Worm (Caenorhabditis elegans) whole organism, L2 larva: ENCODE results near the gene srh-244.
"Not testable (repeated sequence)": the region's sequence is repeated elsewhere in the genome, so short reads cannot be mapped to it uniquely, and the experiment has no call there.

Experiments
- C34F6.9 ChIP-seq: fragments of 150-350 bp; optimal IDR thresholded peaks from 2 replicates; lab custom pipeline; 2014; ENCODE audit warnings: missing biosample characterization, missing genetic modification characterization
- F13H6.1 ChIP-seq: sonication (generic microtip); optimal IDR thresholded peaks from 2 replicates; lab custom pipeline; 2016; ENCODE audit warnings: missing genetic modification characterization, missing compliant biosample characterization
- Y55F3AM.14 ChIP-seq: fragments of 200-800 bp; sonication (Bioruptor generic); optimal IDR thresholded peaks from 2 replicates; lab custom pipeline; 2018; ENCODE audit warnings: mild to moderate bottlenecking, missing genetic modification characterization, missing compliant biosample characterization
- ZK546.5 ChIP-seq: sonication (generic microtip); optimal IDR thresholded peaks from 2 replicates; lab custom pipeline; 2017; ENCODE audit warnings: missing biosample characterization, missing genetic modification characterization
- alr-1 ChIP-seq: fragments of 150-350 bp; optimal IDR thresholded peaks from 2 replicates; lab custom pipeline; 2014; ENCODE audit warnings: missing biosample characterization, missing genetic modification characterization
- aly-2 ChIP-seq: fragments of 150-350 bp; optimal IDR thresholded peaks from 2 replicates; lab custom pipeline; 2014; ENCODE audit warnings: missing biosample characterization, missing genetic modification characterization
- ceh-16 ChIP-seq: fragments of 150-350 bp; optimal IDR thresholded peaks from 2 replicates; lab custom pipeline; 2014; ENCODE audit warnings: missing biosample characterization, missing genetic modification characterization
- ceh-82 ChIP-seq: fragments of 150-350 bp; optimal IDR thresholded peaks from 2 replicates; lab custom pipeline; 2014; ENCODE audit warnings: missing biosample characterization, missing genetic modification characterization
- crh-2 ChIP-seq: sonication (generic microtip); optimal IDR thresholded peaks from 2 replicates; lab custom pipeline; 2017; ENCODE audit warnings: missing biosample characterization, missing genetic modification characterization
- egl-27 ChIP-seq: sonication (generic microtip); optimal IDR thresholded peaks from 3 replicates; lab custom pipeline; 2017; ENCODE audit warnings: missing biosample characterization, missing genetic modification reagents, missing genetic modification characterization
- elt-1 ChIP-seq: fragments of 150-350 bp; optimal IDR thresholded peaks from 2 replicates; lab custom pipeline; 2014; ENCODE audit warnings: missing biosample characterization, missing genetic modification characterization
- fos-1 ChIP-seq: fragments of 150-350 bp; optimal IDR thresholded peaks from 2 replicates; lab custom pipeline; 2014; ENCODE audit warnings: missing biosample characterization, missing genetic modification characterization
- lin-11 ChIP-seq: fragments of 150-350 bp; sonication (generic microtip); optimal IDR thresholded peaks from 2 replicates; lab custom pipeline; 2014; ENCODE audit warnings: missing biosample characterization, missing genetic modification characterization, inconsistent platforms, mixed read lengths
- lin-13 ChIP-seq: fragments of 150-350 bp; optimal IDR thresholded peaks from 2 replicates; lab custom pipeline; 2014; ENCODE audit warnings: missing biosample characterization, missing genetic modification reagents, missing genetic modification characterization
- lin-39 ChIP-seq: fragments of 150-350 bp; optimal IDR thresholded peaks from 2 replicates; lab custom pipeline; 2014; ENCODE audit warnings: missing biosample characterization, missing genetic modification reagents, missing genetic modification characterization
- lsy-2 ChIP-seq, 2 experiments: fragments of 150-350 bp in 1 of 2; sonication (generic microtip) in 1 of 2; optimal IDR thresholded peaks; 2 replicates each; lab custom pipeline; 2014 to 2017; ENCODE audit warnings: missing biosample characterization in 2 of 2, missing genetic modification characterization in 2 of 2
- mbf-1 ChIP-seq: sonication (generic microtip); optimal IDR thresholded peaks from 2 replicates; lab custom pipeline; 2017; ENCODE audit warnings: missing biosample characterization, missing genetic modification characterization
- mdl-1 ChIP-seq, 2 experiments: fragments of 150-350 bp in 1 of 2; sonication (generic microtip) in 1 of 2; optimal IDR thresholded peaks; 2 replicates each; lab custom pipeline; 2017; ENCODE audit warnings: missing biosample characterization in 2 of 2, missing genetic modification characterization in 2 of 2
- nhr-10 ChIP-seq: sonication (generic microtip); optimal IDR thresholded peaks from 2 replicates; lab custom pipeline; 2017; ENCODE audit warnings: missing biosample characterization, missing genetic modification characterization
- nhr-21 ChIP-seq: fragments of 150-350 bp; optimal IDR thresholded peaks from 2 replicates; lab custom pipeline; 2014; ENCODE audit warnings: missing biosample characterization, missing genetic modification characterization
- nhr-237 ChIP-seq: fragments of 150-350 bp; optimal IDR thresholded peaks from 2 replicates; lab custom pipeline; 2014; ENCODE audit warnings: missing biosample characterization, missing genetic modification characterization
- nhr-25 ChIP-seq: fragments of 150-350 bp; sonication (generic microtip); optimal IDR thresholded peaks from 3 replicates; lab custom pipeline; 2014; ENCODE audit warnings: missing biosample characterization, missing genetic modification characterization
- nhr-6 ChIP-seq: fragments of 150-350 bp; optimal IDR thresholded peaks from 2 replicates; lab custom pipeline; 2014; ENCODE audit warnings: missing biosample characterization, missing genetic modification characterization
- nhr-77 ChIP-seq: fragments of 150-350 bp; optimal IDR thresholded peaks from 2 replicates; lab custom pipeline; 2014; ENCODE audit warnings: missing biosample characterization, missing genetic modification characterization
- sem-4 ChIP-seq: fragments of 150-350 bp; optimal IDR thresholded peaks from 2 replicates; lab custom pipeline; 2014; ENCODE audit warnings: missing biosample characterization, missing genetic modification reagents, missing genetic modification characterization
- skn-1 ChIP-seq: sonication (generic microtip); optimal IDR thresholded peaks from 2 replicates; lab custom pipeline; 2017; ENCODE audit warnings: missing biosample characterization, missing genetic modification characterization
- sma-9 ChIP-seq, 2 experiments: fragments of 150-350 bp in 1 of 2; sonication (generic microtip) in 1 of 2; optimal IDR thresholded peaks; 2 replicates each; lab custom pipeline; 2014 to 2016; ENCODE audit warnings: missing genetic modification characterization in 2 of 2, mild to moderate bottlenecking in 1 of 2, missing biosample characterization in 1 of 2, missing compliant biosample characterization in 1 of 2, missing genetic modification reagents in 1 of 2, moderate library complexity in 1 of 2
- snpc-4 ChIP-seq: fragments of 150-350 bp; optimal IDR thresholded peaks from 2 replicates; lab custom pipeline; 2014; ENCODE audit warnings: missing biosample characterization, missing genetic modification characterization
- unc-39 ChIP-seq: fragments of 150-350 bp; optimal IDR thresholded peaks from 2 replicates; lab custom pipeline; 2014; ENCODE audit warnings: missing biosample characterization, missing genetic modification characterization
- unc-55 ChIP-seq: fragments of 150-350 bp; sonication (generic microtip); optimal IDR thresholded peaks from 3 replicates; lab custom pipeline; 2014; ENCODE audit warnings: missing biosample characterization, missing genetic modification reagents, missing genetic modification characterization
- unc-62 ChIP-seq: fragments of 150-350 bp; optimal IDR thresholded peaks from 2 replicates; lab custom pipeline; 2014; ENCODE audit warnings: missing biosample characterization, missing genetic modification reagents, missing genetic modification characterization
- zag-1 ChIP-seq: fragments of 150-350 bp; optimal IDR thresholded peaks from 2 replicates; lab custom pipeline; 2014; ENCODE audit warnings: missing biosample characterization, missing genetic modification characterization
- ztf-11 ChIP-seq: sonication (generic microtip); optimal IDR thresholded peaks from 2 replicates; lab custom pipeline; 2017; ENCODE audit warnings: missing biosample characterization, missing genetic modification characterization
- ztf-4 ChIP-seq: fragments of 150-350 bp; optimal IDR thresholded peaks from 2 replicates; lab custom pipeline; 2014; ENCODE audit warnings: missing biosample characterization, missing genetic modification characterization

The srh-244 gene

DNA sequence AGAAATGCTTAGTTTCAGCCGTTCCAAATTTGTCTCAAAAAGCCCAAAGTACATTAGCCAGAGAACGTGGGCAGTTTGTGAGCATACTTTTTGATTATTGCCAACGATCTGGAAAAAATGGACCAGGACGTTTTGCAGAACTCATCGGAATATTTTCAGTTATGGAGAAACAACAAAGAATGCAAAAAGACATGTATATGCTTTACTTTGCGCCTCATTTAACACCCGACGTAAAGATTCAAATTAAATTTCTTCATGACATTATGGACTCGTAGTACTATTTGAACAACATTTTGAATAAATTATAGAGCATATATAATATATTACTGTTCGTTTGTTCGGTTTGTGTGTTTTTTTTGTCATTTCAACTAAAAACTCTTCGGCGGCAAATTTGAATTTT, at the start of gene srh-244:
srh-244 (plus strand) TSS at position 301 of the 400 bp plus-strand sequence.
- TF ChIP-seq fos-1 (tag; lab: Kevin White, UChicago) (no peak), ztf-4 (tag; lab: Kevin White, UChicago) (no peak), alr-1 (tag; lab: Kevin White, UChicago) (no peak), snpc-4 (tag; lab: Kevin White, UChicago) (no peak), crh-2 (tag; lab: Kevin White, UChicago) (no peak), unc-62 (no peak), C34F6.9 (tag; lab: Kevin White, UChicago) (no peak), elt-1 (tag; lab: Kevin White, UChicago) (no peak), lin-11 (no peak)

DNA sequence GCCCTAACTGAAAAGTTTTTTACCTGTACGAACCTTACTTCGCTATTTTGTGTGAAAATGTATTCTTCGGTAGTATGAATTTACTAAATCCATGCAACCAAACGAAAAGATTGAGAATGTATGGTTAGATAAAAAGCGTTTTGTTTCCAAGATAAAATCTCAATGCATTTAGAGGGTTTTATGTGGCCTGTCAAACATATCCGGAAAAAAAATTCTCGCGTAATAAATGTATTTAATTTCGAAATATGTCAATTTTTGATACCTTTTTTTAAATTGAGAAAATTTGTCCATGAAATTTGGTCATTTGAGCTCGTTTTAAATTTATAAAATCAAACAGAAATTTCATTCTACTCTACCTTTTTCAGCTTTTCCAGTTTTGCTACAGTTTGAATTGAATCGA, 48.4 kb upstream of the srh-244 start, which contains the start of gene F07G11.4:
F07G11.4 (minus strand) TSS at position 101 of the 400 bp plus-strand sequence.
- no peak for TF ChIP-seq lin-13 (GFP tag; lab: Kevin White, UChicago)
- TF ChIP-seq skn-1 (tag; lab: Kevin White, UChicago): no peak
- no peak for TF ChIP-seq ztf-11 (tag; lab: Kevin White, UChicago)
- no peak for TF ChIP-seq ceh-82
- no peak for TF ChIP-seq nhr-6
- no peak for TF ChIP-seq sma-9 (GFP tag; optimal IDR thresholded peaks at IDR 0.05; lab: Kevin White, UChicago)
- no peak for TF ChIP-seq sma-9 (tag; optimal IDR thresholded peaks at IDR 0.05; lab: Kevin White, UChicago)
- TF ChIP-seq nhr-77 (tag; lab: Kevin White, UChicago): no peak
- TF ChIP-seq C34F6.9 (tag; lab: Kevin White, UChicago): no peak
- no peak for TF ChIP-seq Y55F3AM.14 (GFP tag; lab: Kevin White, UChicago)
- no peak for TF ChIP-seq ZK546.5
- no peak for TF ChIP-seq egl-27 (tag; lab: Kevin White, UChicago)
- TF ChIP-seq mdl-1 (tag; optimal IDR thresholded peaks at IDR 0.05; lab: Kevin White, UChicago): no peak
- TF ChIP-seq zag-1: no peak
- TF ChIP-seq unc-55 (GFP tag; lab: Kevin White, UChicago): no peak
- TF ChIP-seq alr-1 (tag; lab: Kevin White, UChicago): no peak
- no peak for TF ChIP-seq ceh-16 (tag; lab: Kevin White, UChicago)
- TF ChIP-seq nhr-10: no peak
- TF ChIP-seq snpc-4 (tag; lab: Kevin White, UChicago): no peak
- no peak for TF ChIP-seq unc-39 (tag; lab: Kevin White, UChicago)

DNA sequence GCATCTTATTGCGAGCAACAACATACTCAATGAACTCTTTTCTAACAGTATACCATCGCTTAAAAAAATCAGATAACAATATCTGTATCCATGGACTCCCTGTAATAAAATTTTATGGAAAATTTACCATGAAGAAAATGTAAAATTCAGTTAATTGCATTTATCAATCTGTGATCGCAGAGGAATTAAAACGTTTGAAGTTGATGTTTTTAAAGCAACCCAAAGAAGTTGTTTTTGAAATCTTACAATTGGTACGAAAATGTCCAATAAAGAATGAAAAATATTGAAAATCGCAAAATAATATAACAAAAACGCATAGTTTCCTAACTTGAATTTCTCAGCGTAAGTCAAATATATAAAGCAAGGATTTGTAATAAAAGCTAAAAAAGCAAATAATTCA, 46.4 kb upstream of the srh-244 start, which contains the start of gene srj-32:
srj-32 (minus strand) TSS at position 101 of the 400 bp plus-strand sequence.
- TF ChIP-seq nhr-6 (no peak), sem-4 (tag; lab: Kevin White, UChicago) (no peak), ceh-16 (tag; lab: Kevin White, UChicago) (no peak), sma-9 (GFP tag; optimal IDR thresholded peaks at IDR 0.05; lab: Kevin White, UChicago) (no peak), sma-9 (tag; optimal IDR thresholded peaks at IDR 0.05; lab: Kevin White, UChicago) (no peak), nhr-25 (no peak), elt-1 (tag; lab: Kevin White, UChicago) (no peak), nhr-237 (tag; lab: Kevin White, UChicago) (no peak), egl-27 (tag; lab: Kevin White, UChicago) (no peak), F13H6.1 (tag; lab: Kevin White, UChicago) (no peak)

DNA sequence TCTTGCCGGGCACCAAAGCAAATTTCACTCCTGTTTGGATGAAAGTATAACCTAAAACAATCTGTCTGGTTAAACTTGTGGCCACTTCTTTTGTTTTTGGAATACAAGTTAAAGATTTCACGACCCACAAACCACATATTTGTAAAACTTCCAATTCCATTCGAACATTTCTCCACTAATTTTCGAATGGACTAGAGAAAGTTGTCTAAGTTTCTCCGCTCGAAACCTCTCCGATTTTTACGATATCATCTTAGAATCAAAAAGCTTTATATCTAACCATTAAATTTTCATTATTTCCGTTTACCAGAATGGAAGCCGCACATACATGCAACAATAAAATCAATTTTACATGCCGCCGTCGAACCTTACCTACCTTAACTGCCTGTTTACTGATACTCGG, 45.2 kb upstream of the srh-244 start, which contains the start of gene F07G11.3:
F07G11.3 (plus strand) TSS at position 301 of the 400 bp plus-strand sequence.
- no peak for TF ChIP-seq nhr-21 (tag; lab: Kevin White, UChicago)

DNA sequence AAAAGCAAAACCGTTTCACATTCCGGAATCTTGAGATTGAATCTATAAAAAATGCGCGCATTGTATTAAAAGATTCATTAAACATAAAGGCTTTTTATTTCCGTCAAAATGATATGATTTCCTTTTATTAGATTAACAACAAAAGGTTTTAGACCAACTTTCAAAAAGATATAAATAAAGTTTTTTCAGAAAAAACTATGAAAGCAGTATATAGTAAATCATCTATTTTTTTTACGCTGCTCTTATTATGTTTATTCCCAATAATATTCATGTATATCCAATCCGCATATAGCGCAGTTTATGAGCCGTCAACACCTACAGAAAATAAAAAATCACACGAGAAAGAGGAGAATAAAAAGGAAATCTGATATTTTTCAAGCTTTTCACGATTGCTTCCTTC, 39.1 kb upstream of the srh-244 start, which contains the start of gene F07G11.2:
F07G11.2 (plus strand) TSS at position 301 of the 400 bp plus-strand sequence.
- TF ChIP-seq lin-39, sem-4, ztf-4 (tag; lab: Kevin White, UChicago): not testable (repeated sequence)

DNA sequence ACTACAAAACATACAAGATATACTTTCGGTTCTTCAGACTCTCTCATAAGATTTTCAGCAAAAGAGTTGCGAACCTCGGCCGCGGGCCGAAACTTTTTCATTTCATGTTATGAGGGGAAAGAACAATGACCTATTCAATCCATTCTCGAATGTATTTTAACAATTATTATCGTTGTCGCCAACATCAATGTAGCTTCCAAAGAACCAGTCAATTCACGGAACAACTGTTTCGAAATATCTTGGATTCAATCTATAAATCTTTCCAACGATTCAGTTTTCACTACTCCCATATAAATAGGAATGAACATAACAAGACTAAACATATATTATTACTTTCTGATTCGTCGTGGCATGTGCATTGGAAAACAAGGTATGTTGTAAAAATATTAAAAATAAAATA, 36.5 kb upstream of the srh-244 start, which contains the start of gene F07G11.1:
F07G11.1 (plus strand) TSS at position 301 of the 400 bp plus-strand sequence.
- TF ChIP-seq ceh-82 (no peak), lsy-2 (tag; optimal IDR thresholded peaks at IDR 0.05; lab: Kevin White, UChicago) (no peak), unc-62 (no peak), fos-1 (tag; lab: Kevin White, UChicago) (no peak), snpc-4 (tag; lab: Kevin White, UChicago) (no peak), C34F6.9 (tag; lab: Kevin White, UChicago) (no peak), nhr-237 (tag; lab: Kevin White, UChicago) (no peak), mbf-1 (tag; lab: Kevin White, UChicago) (no peak), zag-1 (no peak), lin-13 (GFP tag; lab: Kevin White, UChicago) (no peak), aly-2 (no peak), nhr-77 (tag; lab: Kevin White, UChicago) (no peak), alr-1 (tag; lab: Kevin White, UChicago) (no peak)
